Fruit fly (Drosophila melanogaster) S2 (cell line): ENCODE data around the gene ppk31.

Experiments
- CG8478 ChIP-seq: fragments of >200 bp; optimal IDR thresholded peaks from 2 replicates; lab custom pipeline; 2018
- CTCF ChIP-seq, 2 experiments: fragments of >200 bp; optimal IDR thresholded peaks; 2 replicates each; lab custom pipeline; 2018

Gene ppk31

dm6 chr3R:27162824-27163223 is at the start of gene ppk31:
ppk31 (plus strand) TSS chr3R:27163124.
- TF ChIP-seq CTCF (optimal IDR thresholded peaks at IDR 0.05; lab: Kevin White, UChicago) (no peak), CG8478 (lab: Kevin White, UChicago) (no peak)

- TF ChIP-seq CTCF (optimal IDR thresholded peaks at IDR 0.05; lab: Kevin White, UChicago), result peak in 1 of 2 experiments; percentile 0
- no peak for TF ChIP-seq CG8478 (lab: Kevin White, UChicago)
Observed at dm6 chr3R:27116465-27117092, 46.3 kb upstream of the ppk31 start, which contains the start of the genes CG6066 and CG5880. CG6066 (minus strand) TSS chr3R:27116707. CG5880 (plus strand) TSS chr3R:27116745.

- TF ChIP-seq CG8478 (lab: Kevin White, UChicago) (no peak), CTCF (optimal IDR thresholded peaks at IDR 0.05; lab: Kevin White, UChicago) (no peak)
Observed at dm6 chr3R:27118346-27118745, 44.6 kb upstream of the ppk31 start, which contains the start of gene CG5882. CG5882 (plus strand) TSS chr3R:27118646.

- TF ChIP-seq CTCF (optimal IDR thresholded peaks at IDR 0.05; lab: Kevin White, UChicago) (no peak), CG8478 (lab: Kevin White, UChicago) (no peak)
Observed at dm6 chr3R:27124588-27124987, 38.3 kb upstream of the ppk31 start, which contains the start of gene CG6059. CG6059 (minus strand) TSS chr3R:27124688.

- TF ChIP-seq CTCF (optimal IDR thresholded peaks at IDR 0.05; lab: Kevin White, UChicago), result no peak
- TF ChIP-seq CG8478 (lab: Kevin White, UChicago), result no peak
Observed at dm6 chr3R:27128723-27129122, 34.2 kb upstream of the ppk31 start.

- TF ChIP-seq CG8478 (lab: Kevin White, UChicago) (no peak), CTCF (optimal IDR thresholded peaks at IDR 0.05; lab: Kevin White, UChicago) (no peak)
Observed at dm6 chr3R:27129580-27130385, 33.1 kb upstream of the ppk31 start.

- TF ChIP-seq CG8478 (lab: Kevin White, UChicago) (no peak), CTCF (optimal IDR thresholded peaks at IDR 0.05; lab: Kevin White, UChicago) (no peak)
Observed at dm6 chr3R:27130551-27131161, 32.3 kb upstream of the ppk31 start.

dm6 chr3R:27131408-27131807 is 31.5 kb upstream of the ppk31 start:
- no peak for TF ChIP-seq CTCF (optimal IDR thresholded peaks at IDR 0.05; lab: Kevin White, UChicago)
- TF ChIP-seq CG8478 (lab: Kevin White, UChicago), result no peak

dm6 chr3R:27133992-27134391 is 28.9 kb upstream of the ppk31 start:
- TF ChIP-seq CTCF (optimal IDR thresholded peaks at IDR 0.05; lab: Kevin White, UChicago), result no peak
- TF ChIP-seq CG8478 (lab: Kevin White, UChicago), result no peak

dm6 chr3R:27134728-27135361 is 28.1 kb upstream of the ppk31 start:
- TF ChIP-seq CTCF (optimal IDR thresholded peaks at IDR 0.05; lab: Kevin White, UChicago), result no peak
- no peak for TF ChIP-seq CG8478 (lab: Kevin White, UChicago)

- TF ChIP-seq CG8478 (lab: Kevin White, UChicago), result no peak
Observed at dm6 chr3R:27135692-27136641, 27.0 kb upstream of the ppk31 start.

dm6 chr3R:27137914-27138323 is 25.0 kb upstream of the ppk31 start:
- no peak for TF ChIP-seq CG8478 (lab: Kevin White, UChicago)
- TF ChIP-seq CTCF (optimal IDR thresholded peaks at IDR 0.05; lab: Kevin White, UChicago), result no peak

dm6 chr3R:27138700-27139099 is 24.2 kb upstream of the ppk31 start:
- no peak for TF ChIP-seq CG8478 (lab: Kevin White, UChicago)
- no peak for TF ChIP-seq CTCF (optimal IDR thresholded peaks at IDR 0.05; lab: Kevin White, UChicago)
